Fruit fly (Drosophila melanogaster) whole organism, prepupa: ENCODE measurements around the gene CG46308.

Experiments used
- Blimp-1 ChIP-seq: fragments of 200-800 bp; sonication (Bioruptor generic); optimal IDR thresholded peaks from 3 replicates; lab custom pipeline; 2017; ENCODE audit warnings: missing biosample characterization, missing genetic modification characterization, mild to moderate bottlenecking, moderate library complexity, missing genetic modification reagents
- CG10631 ChIP-seq: fragments of 200-800 bp; sonication (Bioruptor generic); optimal IDR thresholded peaks from 2 replicates; lab custom pipeline; 2016; ENCODE audit warnings: missing biosample characterization, missing genetic modification characterization
- CG10669 ChIP-seq: fragments of 200-800 bp; sonication (Bioruptor generic); optimal IDR thresholded peaks from 3 replicates; lab custom pipeline; 2018; ENCODE audit warnings: missing biosample characterization, mild to moderate bottlenecking, missing genetic modification characterization, moderate library complexity
- CG11294 ChIP-seq: fragments of 200-800 bp; sonication (Bioruptor generic); IDR thresholded peaks from 2 replicates; pipeline ENCODE4 v1.3.6; 2022; ENCODE audit warnings: missing biosample characterization, missing genetic modification characterization
- CG15336 ChIP-seq: fragments of 200-800 bp; sonication (Bioruptor generic); IDR thresholded peaks from 2 replicates; pipeline ENCODE4 v1.3.6; 2022; ENCODE audit warnings: missing biosample characterization, missing genetic modification characterization
- CG3032 ChIP-seq: fragments of 200-800 bp; optimal IDR thresholded peaks from 2 replicates; lab custom pipeline; 2019; ENCODE audit warnings: missing biosample characterization, mild to moderate bottlenecking, missing genetic modification characterization, moderate library complexity
- CG31627 ChIP-seq: fragments of 200-800 bp; sonication (Bioruptor generic); optimal IDR thresholded peaks from 3 replicates; lab custom pipeline; 2016; ENCODE audit warnings: missing biosample characterization, missing genetic modification characterization
- CG32006 ChIP-seq: fragments of 200-800 bp; sonication (Bioruptor generic); optimal IDR thresholded peaks from 3 replicates; lab custom pipeline; 2017; ENCODE audit warnings: missing biosample characterization, mild to moderate bottlenecking, missing genetic modification characterization
- CG3919 ChIP-seq: fragments of 200-800 bp; sonication (Bioruptor generic); optimal IDR thresholded peaks from 3 replicates; lab custom pipeline; 2016; ENCODE audit warnings: missing biosample characterization, missing genetic modification characterization
- CG4318 ChIP-seq: fragments of 200-800 bp; sonication (Bioruptor generic); optimal IDR thresholded peaks from 3 replicates; lab custom pipeline; 2017; ENCODE audit warnings: missing biosample characterization, mild to moderate bottlenecking, missing genetic modification characterization
- CG6276 ChIP-seq: fragments of 200-800 bp; sonication (Bioruptor generic); optimal IDR thresholded peaks from 2 replicates; lab custom pipeline; 2017; ENCODE audit warnings: missing biosample characterization, mild to moderate bottlenecking, missing genetic modification characterization
- CG6792 ChIP-seq: fragments of 200-800 bp; sonication (Bioruptor generic); optimal IDR thresholded peaks from 3 replicates; lab custom pipeline; 2016; ENCODE audit warnings: missing biosample characterization, missing genetic modification characterization
- CG6854 ChIP-seq: fragments of 200-800 bp; sonication (Bioruptor generic); optimal IDR thresholded peaks from 2 replicates; lab custom pipeline; 2017; ENCODE audit warnings: missing biosample characterization, mild to moderate bottlenecking, missing genetic modification characterization
- CG7368 ChIP-seq: fragments of 200-800 bp; sonication (Bioruptor generic); optimal IDR thresholded peaks from 3 replicates; lab custom pipeline; 2016; ENCODE audit warnings: missing biosample characterization, missing genetic modification characterization
- CG8119 ChIP-seq: fragments of 200-800 bp; sonication (Bioruptor generic); IDR thresholded peaks from 3 replicates; pipeline ENCODE4 v1.3.6; 2022; ENCODE audit warnings: missing biosample characterization, missing genetic modification characterization
- CG8319 ChIP-seq: fragments of 200-800 bp; sonication (Bioruptor generic); optimal IDR thresholded peaks from 3 replicates; lab custom pipeline; 2016; ENCODE audit warnings: missing biosample characterization, missing genetic modification characterization
- CG9139 ChIP-seq: fragments of 200-800 bp; sonication (Bioruptor generic); optimal IDR thresholded peaks from 3 replicates; lab custom pipeline; 2017; ENCODE audit warnings: missing biosample characterization, mild to moderate bottlenecking, missing genetic modification characterization
- Eip78C ChIP-seq: fragments of 200-800 bp; sonication (Bioruptor generic); peaks from one replicate; lab custom pipeline; 2016; ENCODE audit warnings: missing biosample characterization, missing genetic modification characterization
- Ets21C ChIP-seq: fragments of 200-800 bp; sonication (Bioruptor generic); optimal IDR thresholded peaks from 3 replicates; lab custom pipeline; 2016; ENCODE audit warnings: missing biosample characterization, missing genetic modification characterization
- Gug ChIP-seq: fragments of 200-800 bp; sonication (Bioruptor generic); IDR thresholded peaks from 2 replicates; pipeline ENCODE4 v1.3.6; 2022; ENCODE audit warnings: missing biosample characterization, missing genetic modification characterization
- Hr39 ChIP-seq: fragments of 200-800 bp; sonication (Bioruptor generic); optimal IDR thresholded peaks from 2 replicates; lab custom pipeline; 2016; ENCODE audit warnings: missing biosample characterization, missing genetic modification characterization
- Hr4 ChIP-seq: fragments of 200-800 bp; sonication (Bioruptor generic); optimal IDR thresholded peaks from 3 replicates; lab custom pipeline; 2016; ENCODE audit warnings: missing biosample characterization, missing genetic modification characterization
- Lpt ChIP-seq: fragments of 200-800 bp; sonication (Bioruptor generic); optimal IDR thresholded peaks from 3 replicates; lab custom pipeline; 2016; ENCODE audit warnings: missing biosample characterization, missing genetic modification characterization
- OdsH ChIP-seq: fragments of 200-800 bp; sonication (Bioruptor generic); optimal IDR thresholded peaks from 3 replicates; lab custom pipeline; 2016; ENCODE audit warnings: missing biosample characterization, missing genetic modification characterization
- Sox102F ChIP-seq: fragments of 200-800 bp; sonication (Bioruptor generic); optimal IDR thresholded peaks from 2 replicates; lab custom pipeline; 2016; ENCODE audit warnings: missing biosample characterization, mild to moderate bottlenecking, missing genetic modification characterization
- Sox14 ChIP-seq: fragments of 200-800 bp; sonication (Bioruptor generic); optimal IDR thresholded peaks from 3 replicates; lab custom pipeline; 2016; ENCODE audit warnings: missing biosample characterization, missing genetic modification characterization
- Sox15 ChIP-seq: fragments of 200-800 bp; sonication (Bioruptor generic); optimal IDR thresholded peaks from 3 replicates; lab custom pipeline; 2016; ENCODE audit warnings: missing biosample characterization, missing genetic modification characterization
- achi ChIP-seq: fragments of 200-800 bp; sonication (Bioruptor generic); optimal IDR thresholded peaks from 3 replicates; lab custom pipeline; 2016; ENCODE audit warnings: missing biosample characterization, missing genetic modification characterization
- cyc ChIP-seq: fragments of 200-800 bp; sonication (Bioruptor generic); optimal IDR thresholded peaks from 3 replicates; lab custom pipeline; 2016; ENCODE audit warnings: missing biosample characterization, missing genetic modification characterization
- eg ChIP-seq: fragments of 200-800 bp; sonication (Bioruptor generic); IDR thresholded peaks from 3 replicates; pipeline ENCODE4 v1.3.6; 2022; ENCODE audit warnings: missing biosample characterization, missing genetic modification characterization
- fd85E ChIP-seq: fragments of 200-800 bp; sonication (Bioruptor generic); optimal IDR thresholded peaks from 3 replicates; lab custom pipeline; 2016; ENCODE audit warnings: missing biosample characterization, missing genetic modification characterization
- net ChIP-seq: fragments of 200-800 bp; sonication (Bioruptor generic); optimal IDR thresholded peaks from 3 replicates; lab custom pipeline; 2016; ENCODE audit warnings: missing biosample characterization, missing genetic modification characterization
- spab ChIP-seq: fragments of 200-800 bp; sonication (Bioruptor generic); optimal IDR thresholded peaks from 2 replicates; lab custom pipeline; 2017; ENCODE audit warnings: missing biosample characterization, mild to moderate bottlenecking, missing genetic modification characterization, missing genetic modification reagents
- svp ChIP-seq: fragments of 200-800 bp; sonication (Bioruptor generic); peaks from one replicate; lab custom pipeline; 2016; ENCODE audit warnings: missing biosample characterization, missing genetic modification characterization
- topi ChIP-seq: fragments of 200-800 bp; sonication (Bioruptor generic); optimal IDR thresholded peaks from 3 replicates; lab custom pipeline; 2016; ENCODE audit warnings: missing biosample characterization, missing genetic modification characterization
- vri ChIP-seq: fragments of 200-800 bp; sonication (Bioruptor generic); optimal IDR thresholded peaks from 3 replicates; lab custom pipeline; 2016; ENCODE audit warnings: missing biosample characterization, mild to moderate bottlenecking, missing genetic modification characterization

Gene CG46308

dm6 chr2L:13528742-13529141, 67.2 kb downstream of the CG46308 start, which contains the start of gene CG33641:
TSS of gene CG33641 (plus strand) at chr2L:13529042.
- no peak for TF ChIP-seq CG11294
- no peak for TF ChIP-seq CG10631
- TF ChIP-seq, all 60 proteins: peak for 0

dm6 chr2L:13529675-13530074, 68.1 kb downstream of the CG46308 start, which contains the start of gene CG33642:
TSS of gene CG33642 (plus strand) at chr2L:13529975.
- TF ChIP-seq CG10669 (no peak), CG6792 (GFP tag; lab: Kevin White, UChicago) (no peak), Lpt (no peak), Sox15 (GFP tag; lab: Kevin White, UChicago) (no peak), svp (GFP tag; lab: Kevin White, UChicago) (no peak), CG6276 (no peak), CG8319 (GFP tag; lab: Kevin White, UChicago) (no peak)

- TF ChIP-seq CG10631: no peak
- TF ChIP-seq Hr39: no peak
- no peak for TF ChIP-seq topi
- no peak for TF ChIP-seq net (GFP tag; lab: Kevin White, UChicago)
- TF ChIP-seq Blimp-1 (GFP tag; lab: Kevin White, UChicago): no peak
- no peak for TF ChIP-seq CG6276
- TF ChIP-seq CG7368: no peak
- TF ChIP-seq Gug: no peak
- TF ChIP-seq Eip78C (GFP tag; lab: Kevin White, UChicago): no peak
- no peak for TF ChIP-seq CG3919 (GFP tag; lab: Kevin White, UChicago)
- TF ChIP-seq Ets21C (GFP tag; lab: Kevin White, UChicago): no peak
- no peak for TF ChIP-seq Sox14 (GFP tag; lab: Kevin White, UChicago)
- no peak for TF ChIP-seq CG4318
- TF ChIP-seq cyc (GFP tag; lab: Kevin White, UChicago): no peak
- TF ChIP-seq CG31627 (GFP tag; lab: Kevin White, UChicago): no peak
- TF ChIP-seq spab (GFP tag; lab: Kevin White, UChicago): no peak
- no peak for TF ChIP-seq CG15336 (GFP tag; lab: Robert Waterston, UW)
- TF ChIP-seq CG6854 (GFP tag; lab: Kevin White, UChicago): no peak
- TF ChIP-seq CG8119 (GFP tag; lab: Robert Waterston, UW): no peak
- no peak for TF ChIP-seq CG32006 (GFP tag; lab: Kevin White, UChicago)
These were observed 69.2 kb downstream of the CG46308 start, which contains the start of gene CG33643 for dm6 chr2L:13530774-13531173. TSS of gene CG33643 (plus strand) at chr2L:13531074.

dm6 chr2L:13531785-13532184, 70.2 kb downstream of the CG46308 start, which contains the start of gene CG33644:
TSS of gene CG33644 (plus strand) at chr2L:13532085.
- TF ChIP-seq CG3032 (no peak), CG7368 (no peak), Gug (no peak), fd85E (GFP tag; lab: Kevin White, UChicago) (no peak), eg (GFP tag; lab: Robert Waterston, UW) (no peak), Sox14 (GFP tag; lab: Kevin White, UChicago) (no peak), vri (GFP tag; lab: Kevin White, UChicago) (no peak), Blimp-1 (GFP tag; lab: Kevin White, UChicago) (no peak), CG4318 (no peak), CG9139 (GFP tag; lab: Kevin White, UChicago) (no peak), CG15336 (GFP tag; lab: Robert Waterston, UW) (no peak), Hr39 (no peak), OdsH (GFP tag; lab: Kevin White, UChicago) (no peak), Hr4 (GFP tag; lab: Kevin White, UChicago) (no peak), achi (GFP tag; lab: Kevin White, UChicago) (no peak), spab (GFP tag; lab: Kevin White, UChicago) (no peak), CG8119 (GFP tag; lab: Robert Waterston, UW) (no peak), Sox102F (no peak)
